Fruit fly (Drosophila melanogaster): ENCODE data around the gene Lk6.

Gene Lk6

DNA sequence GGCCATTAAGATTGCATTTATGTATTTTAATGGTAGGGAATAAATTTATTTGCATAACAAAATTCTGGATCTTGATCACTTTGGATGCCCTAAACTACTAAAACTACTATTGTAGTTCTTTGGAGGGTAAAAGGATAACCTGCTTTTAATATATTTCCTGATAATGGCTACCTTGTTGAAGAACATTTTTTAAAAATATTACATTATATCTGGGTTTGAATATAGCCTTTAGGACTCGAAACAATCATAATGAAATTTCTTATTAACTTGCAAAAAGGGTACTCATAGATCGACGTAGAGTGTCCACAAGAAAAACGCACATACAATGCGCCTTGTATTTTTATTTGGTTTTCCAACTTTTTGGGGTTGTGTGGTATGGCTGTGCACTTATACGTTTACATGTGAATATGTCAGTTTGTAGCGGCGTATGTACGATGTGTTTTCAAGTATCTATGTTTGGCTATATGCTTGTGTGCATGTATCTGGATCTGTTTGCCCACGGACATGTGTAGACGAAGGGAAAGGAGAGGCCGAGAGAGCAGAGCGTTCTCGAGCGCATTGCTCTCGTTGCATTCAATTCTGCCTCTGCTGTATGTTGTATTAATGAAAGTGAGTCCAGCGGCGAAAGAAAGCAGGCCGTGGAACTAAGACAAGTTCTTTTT lies 15.2 kb upstream of the Lk6 start (continued):
- TF ChIP-seq Hr3 (GFP tag; optimal IDR thresholded peaks at IDR 0.05) (peak; percentile 79), CG34376 (GFP tag; optimal IDR thresholded peaks at IDR 0.05) (no peak), CG11398 (GFP tag; optimal IDR thresholded peaks at IDR 0.05) (peak; percentile 40), Hr51 (GFP tag; optimal IDR thresholded peaks at IDR 0.05) (peak in 1 of 2 experiments; percentile 57), Sin3A (optimal IDR thresholded peaks at IDR 0.05) (no peak), dysf (GFP tag; IDR thresholded peaks at IDR 0.05) (peak; percentile 43; the same call in 1 of the 3 replicates), ci (GFP tag; IDR thresholded peaks at IDR 0.05) (peak; percentile 70; the same call in 1 of the 3 replicates), btn (GFP tag; optimal IDR thresholded peaks at IDR 0.05) (peak; percentile 68), sens-2 (GFP tag; IDR thresholded peaks at IDR 0.05) (0 out of 2 replicates have a peak, but pooled peaks have one; percentile 32), bbx (GFP tag; IDR thresholded peaks at IDR 0.05; ENCODE audit: partially characterized antibody) (no peak), CG11093 (GFP tag; IDR thresholded peaks at IDR 0.05) (no peak), dpn (GFP tag; optimal IDR thresholded peaks at IDR 0.05) (peak; percentile 19 to 66), CG3407 (GFP tag; optimal IDR thresholded peaks at IDR 0.05) (peak; percentile 71), ash1 (GFP tag; optimal IDR thresholded peaks at IDR 0.05) (no peak), CG1603 (tag; optimal IDR thresholded peaks at IDR 0.05) (peak; percentile 64), gem (tag; optimal IDR thresholded peaks at IDR 0.05) (peak; percentile 93), otp (GFP tag; IDR thresholded peaks at IDR 0.05) (0 out of 3 replicates have a peak, but pooled peaks have one; percentile 3), Opbp (GFP tag; IDR thresholded peaks at IDR 0.05; ENCODE audit: partially characterized antibody) (no peak), CG31224 (GFP tag; IDR thresholded peaks at IDR 0.05) (no peak), ttk (GFP tag; IDR thresholded peaks at IDR 0.05) (peak; percentile 51), gce (GFP tag; IDR thresholded peaks at IDR 0.05) (0 out of 3 replicates have a peak, but pooled peaks have one; percentile 18), Atf-2 (GFP tag; optimal IDR thresholded peaks at IDR 0.05) (peak; percentile 62), wdn (GFP tag; IDR thresholded peaks at IDR 0.05) (0 out of 2 replicates have a peak, but pooled peaks have one; percentile 23), CG11696 (GFP tag; IDR thresholded peaks at IDR 0.05) (no peak), unc-4 (GFP tag; IDR thresholded peaks at IDR 0.05; ENCODE audit: partially characterized antibody) (no peak), luna (GFP tag; optimal IDR thresholded peaks at IDR 0.05) (no peak), CG14441 (GFP tag; IDR thresholded peaks at IDR 0.05) (peak; percentile 40; the same call in 1 of the 2 replicates), CTCF (GFP tag; optimal IDR thresholded peaks at IDR 0.05) (no peak), CG3163 (GFP tag; optimal IDR thresholded peaks at IDR 0.05) (no peak), sc (optimal IDR thresholded peaks at IDR 0.05) (no peak), sc (GFP tag; optimal IDR thresholded peaks at IDR 0.05) (peak; percentile 84), CG10267 (tag; optimal IDR thresholded peaks at IDR 0.05) (peak; percentile 80), CG5180 (GFP tag; optimal IDR thresholded peaks at IDR 0.05) (no peak), CG17802 (tag; optimal IDR thresholded peaks at IDR 0.05) (peak; percentile 44), Lhr (GFP tag; optimal IDR thresholded peaks at IDR 0.05) (peak; percentile 74), gcm2 (GFP tag; optimal IDR thresholded peaks at IDR 0.05) (peak; percentile 3), pan (optimal IDR thresholded peaks at IDR 0.05) (no peak), pan (GFP tag; optimal IDR thresholded peaks at IDR 0.05 in 1 of 2, IDR thresholded peaks at IDR 0.05 in 1 of 2) (peak in 1 of 2 experiments; percentile 50), CG30431 (GFP tag; optimal IDR thresholded peaks at IDR 0.05) (peak; percentile 86), slou (GFP tag; optimal IDR thresholded peaks at IDR 0.05) (no peak), Bdp1 (GFP tag; optimal IDR thresholded peaks at IDR 0.05) (peak; percentile 41), CG7556 (GFP tag; optimal IDR thresholded peaks at IDR 0.05) (peak; percentile 72), CG13624 (GFP tag; optimal IDR thresholded peaks at IDR 0.05) (no peak), CG7987 (GFP tag; optimal IDR thresholded peaks at IDR 0.05) (no peak), ac (GFP tag; optimal IDR thresholded peaks at IDR 0.05) (peak; percentile 35), Fer2 (tag; optimal IDR thresholded peaks at IDR 0.05) (no peak), Nf-YB (GFP tag; optimal IDR thresholded peaks at IDR 0.05) (peak; percentile 66), CG10543 (GFP tag; optimal IDR thresholded peaks at IDR 0.05) (no peak), oc (tag; optimal IDR thresholded peaks at IDR 0.05) (peak; percentile 74), Mes4 (GFP tag; optimal IDR thresholded peaks at IDR 0.05) (peak; percentile 76), eve (GFP tag; optimal IDR thresholded peaks at IDR 0.05) (peak in 1 of 2 experiments; percentile 93)
